Worm (Caenorhabditis elegans): Measurements from ENCODE around the gene C25F9.14.

The C25F9.14 gene

DNA sequence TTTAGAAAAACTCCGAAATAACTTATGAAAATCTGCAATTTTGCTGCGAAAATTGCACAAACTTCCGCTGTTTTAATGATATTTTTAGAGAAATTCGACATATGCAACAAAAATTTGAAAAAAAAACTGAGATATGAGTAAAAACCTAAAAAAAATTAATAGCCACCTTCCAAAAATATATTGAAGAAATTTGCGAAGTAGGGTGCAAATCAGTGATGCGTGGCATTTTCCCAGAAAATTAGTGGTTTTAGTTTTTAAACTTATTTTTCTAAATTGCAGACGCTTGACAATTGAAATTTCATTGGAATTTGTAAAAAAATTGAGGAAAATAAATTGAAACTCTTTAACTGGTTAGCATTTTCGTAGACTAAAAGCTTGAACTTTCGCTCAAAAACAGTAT lies 37.4 kb upstream of the C25F9.14 start, which contains the start of gene C25F9.13:
Gene C25F9.13 (minus strand): TSS at position 101 of the 400 bp plus-strand sequence.
- TF ChIP-seq unc-130 (GFP tag; optimal IDR thresholded peaks at IDR 0.05) (no peak), let-607 (tag; optimal IDR thresholded peaks at IDR 0.05) (no peak), dpl-1 (GFP tag; optimal IDR thresholded peaks at IDR 0.05) (no peak), chd-7 (tag; optimal IDR thresholded peaks at IDR 0.05) (no peak), nhr-179 (tag; optimal IDR thresholded peaks at IDR 0.05) (no peak), zim-3 (tag; optimal IDR thresholded peaks at IDR 0.05) (no peak), ceh-58 (GFP tag; IDR thresholded peaks at IDR 0.05) (no peak), atf-7 (tag; optimal IDR thresholded peaks at IDR 0.05) (no peak), bed-2 (GFP tag; IDR thresholded peaks at IDR 0.05) (no peak), B0019.2 (GFP tag; conservative IDR thresholded peaks at IDR 0.05) (no peak), nfya-2 (GFP tag; IDR thresholded peaks at IDR 0.05) (no peak)

- TF ChIP-seq cebp-1 (GFP tag; IDR thresholded peaks at IDR 0.05) = peak; percentile 50; the same call in 1 of the 2 replicates
- TF ChIP-seq cebp-1 (tag; optimal IDR thresholded peaks at IDR 0.05) = peak; percentile 42
Measured at ce11 chrV:19399282-19399681, 37.0 kb upstream of the C25F9.14 start.

- TF ChIP-seq lin-26 (GFP tag; IDR thresholded peaks at IDR 0.05) (no peak), lin-40 (tag; optimal IDR thresholded peaks at IDR 0.05) (no peak), nfya-1 (tag; optimal IDR thresholded peaks at IDR 0.05; ENCODE audit: borderline replicate concordance, insufficient read depth) (no peak), pha-4 (tag; optimal IDR thresholded peaks at IDR 0.05) (no peak), sdz-38 (tag; optimal IDR thresholded peaks at IDR 0.05) (no peak), hrde-1 (tag; optimal IDR thresholded peaks at IDR 0.05; ENCODE audit: borderline replicate concordance) (no peak), madf-3 (GFP tag; IDR thresholded peaks at IDR 0.05) (no peak), C17E4.6 (GFP tag; IDR thresholded peaks at IDR 0.05) (no peak), attf-5 (GFP tag; optimal IDR thresholded peaks at IDR 0.05) (no peak), dpl-1 (GFP tag; optimal IDR thresholded peaks at IDR 0.05) (no peak), ztf-18 (tag; optimal IDR thresholded peaks at IDR 0.05) (no peak), B0019.2 (GFP tag; conservative IDR thresholded peaks at IDR 0.05) (no peak), lsl-1 (GFP tag; optimal IDR thresholded peaks at IDR 0.05) (no peak), Y95B8A.8 (GFP tag; IDR thresholded peaks at IDR 0.05) (no peak), B0261.1 (tag; optimal IDR thresholded peaks at IDR 0.05) (no peak), ztf-26 (tag; optimal IDR thresholded peaks at IDR 0.05) (no peak), rpc-1 (optimal IDR thresholded peaks at IDR 0.05) (no peak), rpc-1 (tag; optimal IDR thresholded peaks at IDR 0.05) (no peak)
Measured at ce11 chrV:19400619-19401018, 35.7 kb upstream of the C25F9.14 start, which contains the start of gene srw-86. srw-86 (minus strand) TSS chrV:19400719.

- TF ChIP-seq T07F8.4 (tag; optimal IDR thresholded peaks at IDR 0.05) (no peak), hmg-20 (GFP tag; IDR thresholded peaks at IDR 0.05) (no peak), hmg-1.2 (GFP tag; IDR thresholded peaks at IDR 0.05) (no peak), chd-7 (tag; optimal IDR thresholded peaks at IDR 0.05) (no peak), madf-6 (GFP tag; IDR thresholded peaks at IDR 0.05) (no peak), athp-1 (tag; optimal IDR thresholded peaks at IDR 0.05) (no peak), ZK185.1 (tag; optimal IDR thresholded peaks at IDR 0.05; ENCODE audit: poor library complexity, severe bottlenecking) (no peak), aptf-2 (GFP tag; conservative IDR thresholded peaks at IDR 0.05) (no peak), lsl-1 (GFP tag; optimal IDR thresholded peaks at IDR 0.05) (no peak), nfyb-1 (GFP tag; IDR thresholded peaks at IDR 0.05) (0 out of 2 replicates have a peak, but pooled peaks have one; percentile 8), madf-10 (tag; optimal IDR thresholded peaks at IDR 0.05) (no peak), ztf-6 (GFP tag; IDR thresholded peaks at IDR 0.05) (no peak), F57A8.1 (GFP tag; optimal IDR thresholded peaks at IDR 0.05) (no peak), pbrm-1 (GFP tag; IDR thresholded peaks at IDR 0.05) (no peak), cebp-1 (GFP tag; IDR thresholded peaks at IDR 0.05) (peak; percentile 40; the same call in 1 of the 2 replicates), cebp-1 (tag; optimal IDR thresholded peaks at IDR 0.05) (peak; percentile 49), B0035.1 (tag; optimal IDR thresholded peaks at IDR 0.05) (no peak), sptf-2 (GFP tag; optimal IDR thresholded peaks at IDR 0.05) (no peak), ceh-79 (tag; optimal IDR thresholded peaks at IDR 0.05) (no peak)
Measured at ce11 chrV:19401429-19401828, 34.9 kb upstream of the C25F9.14 start.
